Worm (Caenorhabditis elegans) whole organism, L1 larva: ENCODE measurements around the gene H12D21.9.
A peak's percentile ranks its signal among the peaks of the same experiment; 100 is the strongest.

Experiments used
- ama-1 ChIP-seq: fragments of 150-350 bp; optimal IDR thresholded peaks from 2 replicates; lab custom pipeline; 2014
- ceh-8 ChIP-seq: fragments of 200-800 bp; sonication (Bioruptor generic); optimal IDR thresholded peaks from 2 replicates; lab custom pipeline; 2018; ENCODE audit warnings: mild to moderate bottlenecking, missing genetic modification characterization, moderate library complexity, missing compliant biosample characterization
- ceh-82 ChIP-seq, 3 experiments: fragments of 150-350 bp in 1 of 3; sonication (generic microtip) in 2 of 3; optimal IDR thresholded peaks; 2 replicates each; lab custom pipeline; 2014 to 2017; ENCODE audit warnings: missing biosample characterization in 3 of 3, missing genetic modification characterization in 3 of 3
- ceh-88 ChIP-seq: fragments of 200-800 bp; sonication (Bioruptor generic); IDR thresholded peaks from 2 replicates; pipeline ENCODE4 v1.3.6; 2022; ENCODE audit warnings: missing genetic modification characterization, missing compliant biosample characterization
- ces-1 ChIP-seq: fragments of 150-350 bp; optimal IDR thresholded peaks from 2 replicates; lab custom pipeline; 2014; ENCODE audit warnings: missing biosample characterization, missing genetic modification reagents, missing genetic modification characterization
- efl-1 ChIP-seq, 4 experiments: fragments of 150-350 bp; optimal IDR thresholded peaks in 3 of 4; peaks in 1 of 4; 1 replicate in 1 of 4; 2 replicates in 3 of 4; lab custom pipeline; 2014; ENCODE audit warnings: missing biosample characterization in 2 of 4, missing genetic modification characterization in 2 of 4, missing genetic modification reagents in 2 of 4
- egl-13 ChIP-seq: sonication (generic microtip); optimal IDR thresholded peaks from 2 replicates; lab custom pipeline; 2016; ENCODE audit warnings: missing genotype, missing genetic modification reagents, missing genetic modification characterization, missing compliant biosample characterization
- elt-2 ChIP-seq: sonication (generic microtip); optimal IDR thresholded peaks from 2 replicates; lab custom pipeline; 2016; ENCODE audit warnings: missing genetic modification characterization, mild to moderate bottlenecking, inconsistent platforms, missing compliant biosample characterization, missing genetic modification reagents
- elt-3 ChIP-seq, 6 experiments: fragments of 150-350 bp in 1 of 6; sonication (generic microtip); optimal IDR thresholded peaks; 2 replicates each; lab custom pipeline; 2017 to 2018; ENCODE audit warnings: missing biosample characterization in 6 of 6, missing genetic modification characterization in 6 of 6, inconsistent platforms in 1 of 6
- ets-5 ChIP-seq: fragments of 200-800 bp; sonication (Bioruptor generic); IDR thresholded peaks from 2 replicates; pipeline ENCODE4 v1.3.6; 2022; ENCODE audit warnings: missing genetic modification characterization, missing compliant biosample characterization
- fkh-10 ChIP-seq: sonication (generic microtip); optimal IDR thresholded peaks from 2 replicates; lab custom pipeline; 2017; ENCODE audit warnings: missing biosample characterization, missing genetic modification reagents, missing genetic modification characterization
- grh-1 ChIP-seq: fragments of 200-800 bp; sonication (Bioruptor generic); IDR thresholded peaks from 2 replicates; pipeline ENCODE4 v1.3.6; 2022; ENCODE audit warnings: missing genetic modification reagents, missing genetic modification characterization, missing compliant biosample characterization
- irx-1 ChIP-seq: sonication (generic microtip); optimal IDR thresholded peaks from 2 replicates; lab custom pipeline; 2016; ENCODE audit warnings: missing genetic modification characterization, missing compliant biosample characterization
- isw-1 ChIP-seq: fragments of 200-800 bp; sonication (Bioruptor generic); IDR thresholded peaks from 2 replicates; pipeline ENCODE4 v1.3.6; 2022; ENCODE audit warnings: missing genetic modification characterization, missing compliant biosample characterization
- jun-1 ChIP-seq: fragments of 150-350 bp; optimal IDR thresholded peaks from 2 replicates; lab custom pipeline; 2014; ENCODE audit warnings: missing biosample characterization, missing genetic modification reagents, missing genetic modification characterization
- lin-14 ChIP-seq: fragments of 200-800 bp; sonication (Bioruptor generic); optimal IDR thresholded peaks from 2 replicates; lab custom pipeline; 2018; ENCODE audit warnings: mild to moderate bottlenecking, missing genetic modification characterization, moderate library complexity, missing compliant biosample characterization
- lin-35 ChIP-seq, 2 experiments: fragments of 150-350 bp; optimal IDR thresholded peaks; 2 replicates each; lab custom pipeline; 2014; ENCODE audit warnings: missing biosample characterization in 2 of 2, missing genetic modification characterization in 2 of 2, missing genetic modification reagents in 2 of 2
- lin-39 ChIP-seq: fragments of 150-350 bp; optimal IDR thresholded peaks from 2 replicates; lab custom pipeline; 2014; ENCODE audit warnings: missing biosample characterization, missing genetic modification reagents, missing genetic modification characterization
- mdl-1 ChIP-seq, 2 experiments: fragments of 150-350 bp; optimal IDR thresholded peaks; 2 replicates each; lab custom pipeline; 2014 to 2017; ENCODE audit warnings: missing biosample characterization in 2 of 2, missing genetic modification characterization in 2 of 2, inconsistent platforms in 1 of 2
- mep-1 ChIP-seq: fragments of 150-350 bp; optimal IDR thresholded peaks from 2 replicates; lab custom pipeline; 2014; ENCODE audit warnings: missing biosample characterization, missing genetic modification characterization
- nhr-20 ChIP-seq: sonication (generic microtip); optimal IDR thresholded peaks from 2 replicates; lab custom pipeline; 2016; ENCODE audit warnings: mild to moderate bottlenecking, missing genetic modification characterization, missing compliant biosample characterization
- nhr-237 ChIP-seq: fragments of 150-350 bp; optimal IDR thresholded peaks from 2 replicates; lab custom pipeline; 2014; ENCODE audit warnings: missing biosample characterization, missing genetic modification characterization
- nhr-28 ChIP-seq: fragments of 150-350 bp; optimal IDR thresholded peaks from 2 replicates; lab custom pipeline; 2014; ENCODE audit warnings: missing biosample characterization, missing genetic modification characterization
- nhr-47 ChIP-seq: sonication (generic microtip); optimal IDR thresholded peaks from 2 replicates; lab custom pipeline; 2016; ENCODE audit warnings: mild to moderate bottlenecking, missing genetic modification characterization, moderate library complexity, missing compliant biosample characterization
- nhr-71 ChIP-seq: sonication (generic microtip); optimal IDR thresholded peaks from 2 replicates; lab custom pipeline; 2016; ENCODE audit warnings: mild to moderate bottlenecking, missing genetic modification characterization, moderate library complexity, missing compliant biosample characterization
- nhr-76 ChIP-seq: sonication (generic microtip); optimal IDR thresholded peaks from 2 replicates; lab custom pipeline; 2017; ENCODE audit warnings: missing biosample characterization, missing genetic modification characterization
- nhr-77 ChIP-seq: fragments of 150-350 bp; optimal IDR thresholded peaks from 2 replicates; lab custom pipeline; 2014; ENCODE audit warnings: missing biosample characterization, missing genetic modification characterization
- nhr-84 ChIP-seq: sonication (generic microtip); optimal IDR thresholded peaks from 2 replicates; lab custom pipeline; 2017; ENCODE audit warnings: missing biosample characterization, missing genetic modification characterization
- nhr-90 ChIP-seq: sonication (generic microtip); optimal IDR thresholded peaks from 2 replicates; lab custom pipeline; 2016; ENCODE audit warnings: mild to moderate bottlenecking, missing genetic modification characterization, missing compliant biosample characterization; ENCODE audit not compliant: poor library complexity
- pag-3 ChIP-seq: sonication (generic microtip); optimal IDR thresholded peaks from 2 replicates; lab custom pipeline; 2017; ENCODE audit warnings: missing genetic modification characterization, mild to moderate bottlenecking, missing compliant biosample characterization, antibody characterized with exemption, borderline replicate concordance; ENCODE audit not compliant: insufficient read depth
- pax-3 ChIP-seq: fragments of 200-800 bp; sonication (Bioruptor generic); optimal IDR thresholded peaks from 2 replicates; lab custom pipeline; 2018; ENCODE audit warnings: mild to moderate bottlenecking, missing genetic modification characterization, moderate library complexity, missing compliant biosample characterization
- pqm-1 ChIP-seq: sonication (generic microtip); optimal IDR thresholded peaks from 3 replicates; lab custom pipeline; 2017; ENCODE audit warnings: missing biosample characterization, missing genetic modification characterization
- rnt-1 ChIP-seq: sonication (generic microtip); optimal IDR thresholded peaks from 2 replicates; lab custom pipeline; 2016; ENCODE audit warnings: mild to moderate bottlenecking, missing genetic modification characterization, moderate library complexity, missing compliant biosample characterization
- snpc-4 ChIP-seq: fragments of 150-350 bp; optimal IDR thresholded peaks from 2 replicates; lab custom pipeline; 2014; ENCODE audit warnings: missing biosample characterization, missing genetic modification characterization
- sox-4 ChIP-seq: sonication (generic microtip); optimal IDR thresholded peaks from 2 replicates; lab custom pipeline; 2016; ENCODE audit warnings: missing genetic modification characterization, missing compliant biosample characterization
- unc-86 ChIP-seq: sonication (generic microtip); optimal IDR thresholded peaks from 2 replicates; lab custom pipeline; 2016; ENCODE audit warnings: missing genetic modification characterization, missing compliant biosample characterization
- unc-98 ChIP-seq: fragments of 200-800 bp; sonication (Bioruptor generic); IDR thresholded peaks from 2 replicates; pipeline ENCODE4 v1.3.6; 2022; ENCODE audit warnings: missing genetic modification characterization, missing compliant biosample characterization
- ztf-11 ChIP-seq, 2 experiments: sonication (generic microtip); optimal IDR thresholded peaks; 2 replicates each; lab custom pipeline; 2016 to 2017; ENCODE audit warnings: missing genetic modification characterization in 2 of 2, missing biosample characterization in 1 of 2, missing compliant biosample characterization in 1 of 2
- ztf-4 ChIP-seq: fragments of 150-350 bp; optimal IDR thresholded peaks from 2 replicates; lab custom pipeline; 2014; ENCODE audit warnings: missing biosample characterization, missing genetic modification characterization

The H12D21.9 gene

DNA sequence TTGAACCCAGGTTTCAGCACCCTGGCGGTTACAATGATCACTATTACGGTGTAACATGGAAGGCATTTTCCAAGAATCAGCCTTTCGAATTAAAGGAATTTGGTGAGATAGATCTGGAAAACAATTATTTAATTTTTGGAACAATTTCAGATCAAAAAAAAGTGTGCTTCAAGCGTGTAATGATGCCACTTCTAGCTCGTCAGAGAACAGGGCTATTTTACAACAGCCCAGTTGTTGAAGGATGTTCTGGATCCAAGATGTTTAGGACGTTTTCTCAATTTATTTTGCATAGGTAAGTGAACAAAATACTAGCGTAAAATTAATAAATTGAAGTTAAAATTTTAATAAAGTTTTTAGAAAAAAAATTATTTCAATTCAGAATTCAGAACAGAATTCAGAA lies 8.4 kb downstream of the H12D21.9 start:
- TF ChIP-seq nhr-20 (tag; lab: Kevin White, UChicago) (no peak), nhr-76 (tag; lab: Kevin White, UChicago) (no peak), unc-86 (no peak), nhr-71 (tag; lab: Kevin White, UChicago) (no peak), ceh-88 (no peak), grh-1 (GFP tag; lab: Robert Waterston, UW) (no peak), ceh-8 (GFP tag; lab: Kevin White, UChicago) (no peak), ces-1 (GFP tag; lab: Kevin White, UChicago) (no peak), egl-13 (tag; lab: Kevin White, UChicago) (no peak), sox-4 (tag; lab: Kevin White, UChicago) (no peak), jun-1 (tag; lab: Kevin White, UChicago) (no peak), pag-3 (tag; lab: Kevin White, UChicago) (no peak)

DNA sequence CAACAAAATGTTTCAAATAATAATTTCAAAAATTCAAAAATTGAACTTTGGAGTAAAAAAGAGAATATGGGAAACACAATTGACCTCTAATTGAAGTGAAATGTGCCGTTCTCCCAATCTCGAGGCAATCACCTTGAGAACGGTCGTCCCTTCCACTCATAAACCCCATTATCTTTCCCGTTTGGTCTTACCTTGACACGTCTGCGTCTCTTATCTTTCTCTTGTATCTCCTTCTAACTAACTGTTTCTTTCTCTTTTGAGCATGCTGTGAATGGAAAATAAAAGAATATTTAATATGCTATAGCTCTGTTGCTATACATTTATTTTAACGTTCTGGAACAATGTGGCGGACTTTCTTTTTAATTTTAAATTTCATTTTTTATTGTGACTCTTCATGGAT lies 9.7 kb downstream of the H12D21.9 start, which contains the start of gene H12D21.10:
Gene H12D21.10, plus strand, starts transcription at position 260 of the 400 bp plus-strand sequence.
- TF ChIP-seq lin-14 (GFP tag; lab: Kevin White, UChicago) (peak; percentile 61), ama-1 (lab: Kevin White, UChicago) (no peak)

DNA sequence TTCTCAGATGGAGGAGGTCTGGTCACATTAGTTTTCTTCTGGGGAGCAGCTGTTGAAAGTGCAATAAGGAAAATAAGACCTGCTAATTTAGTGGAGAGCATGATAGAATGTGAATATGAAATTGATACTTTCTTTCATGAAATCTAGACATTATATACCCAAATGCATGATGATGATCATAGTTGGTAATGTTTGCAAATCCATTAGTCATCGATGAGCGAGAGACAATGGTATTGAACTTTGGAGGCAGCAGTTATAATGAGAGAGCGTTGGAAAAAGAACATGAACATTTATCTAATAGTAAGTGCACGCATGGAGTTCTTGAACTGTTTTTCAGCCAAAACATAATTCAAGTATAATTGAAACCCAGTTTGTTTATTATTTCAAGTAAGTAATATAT lies 11.5 kb downstream of the H12D21.9 start, which contains the start of gene H12D21.6:
Gene H12D21.6, minus strand, starts transcription at position 101 of the 400 bp plus-strand sequence.
- TF ChIP-seq nhr-90 (tag; lab: Kevin White, UChicago) (no peak), nhr-237 (tag; lab: Kevin White, UChicago) (no peak), nhr-77 (tag; lab: Kevin White, UChicago) (no peak), nhr-47 (no peak), pqm-1 (no peak), ceh-82 (tag; optimal IDR thresholded peaks at IDR 0.05; lab: Kevin White, UChicago) (no peak), elt-3 (tag; optimal IDR thresholded peaks at IDR 0.05; lab: Kevin White, UChicago) (no peak)

DNA sequence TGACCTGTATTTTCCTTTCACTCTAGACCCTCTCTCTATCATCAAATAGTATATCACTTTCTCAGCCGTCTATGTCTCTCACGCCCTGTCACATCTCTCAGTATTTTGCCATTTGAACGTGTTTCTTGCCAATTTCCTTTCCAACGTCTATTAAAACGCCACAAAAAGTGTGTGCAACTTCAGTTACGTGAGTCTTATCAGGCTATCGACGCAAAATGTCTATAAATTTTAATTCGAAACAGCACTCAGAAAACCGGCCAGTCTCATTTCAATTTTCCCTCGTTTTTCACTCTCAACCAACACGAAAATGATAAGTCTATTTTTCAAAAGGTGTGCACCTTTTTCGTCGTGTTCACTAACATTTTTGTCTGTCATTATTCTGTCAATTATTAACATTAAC lies 13.7 kb downstream of the H12D21.9 start, which contains the start of gene mpst-3:
Gene mpst-3, plus strand, starts transcription at position 91 of the 400 bp plus-strand sequence.
- TF ChIP-seq mep-1: no peak
- peak in 1 of 2 experiments; percentile 32 for TF ChIP-seq lin-35 (GFP tag; optimal IDR thresholded peaks at IDR 0.05; lab: Kevin White, UChicago)
- no peak for TF ChIP-seq efl-1 (optimal IDR thresholded peaks at IDR 0.05; lab: Kevin White, UChicago)
- TF ChIP-seq efl-1 (GFP tag; optimal IDR thresholded peaks at IDR 0.05 in 1 of 2; lab: Kevin White, UChicago): peak in 1 of 2 experiments; percentile 89
- TF ChIP-seq snpc-4 (tag; lab: Kevin White, UChicago): no peak
- TF ChIP-seq lin-14 (GFP tag; lab: Kevin White, UChicago): peak; percentile 37
- TF ChIP-seq ceh-88: no peak
- TF ChIP-seq ztf-11 (tag; optimal IDR thresholded peaks at IDR 0.05; lab: Kevin White, UChicago): no peak
- no peak for TF ChIP-seq jun-1 (tag; lab: Kevin White, UChicago)
- TF ChIP-seq elt-2 (tag; lab: Kevin White, UChicago): peak; percentile 71
- no peak for TF ChIP-seq sox-4 (tag; lab: Kevin White, UChicago)
- no peak for TF ChIP-seq nhr-237 (tag; lab: Kevin White, UChicago)
- TF ChIP-seq pqm-1: peak; percentile 30
- TF ChIP-seq nhr-90 (tag; lab: Kevin White, UChicago): peak; percentile 1
- no peak for TF ChIP-seq pax-3
- peak in 1 of 3 experiments; percentile 11 for TF ChIP-seq ceh-82 (tag; optimal IDR thresholded peaks at IDR 0.05; lab: Kevin White, UChicago)

DNA sequence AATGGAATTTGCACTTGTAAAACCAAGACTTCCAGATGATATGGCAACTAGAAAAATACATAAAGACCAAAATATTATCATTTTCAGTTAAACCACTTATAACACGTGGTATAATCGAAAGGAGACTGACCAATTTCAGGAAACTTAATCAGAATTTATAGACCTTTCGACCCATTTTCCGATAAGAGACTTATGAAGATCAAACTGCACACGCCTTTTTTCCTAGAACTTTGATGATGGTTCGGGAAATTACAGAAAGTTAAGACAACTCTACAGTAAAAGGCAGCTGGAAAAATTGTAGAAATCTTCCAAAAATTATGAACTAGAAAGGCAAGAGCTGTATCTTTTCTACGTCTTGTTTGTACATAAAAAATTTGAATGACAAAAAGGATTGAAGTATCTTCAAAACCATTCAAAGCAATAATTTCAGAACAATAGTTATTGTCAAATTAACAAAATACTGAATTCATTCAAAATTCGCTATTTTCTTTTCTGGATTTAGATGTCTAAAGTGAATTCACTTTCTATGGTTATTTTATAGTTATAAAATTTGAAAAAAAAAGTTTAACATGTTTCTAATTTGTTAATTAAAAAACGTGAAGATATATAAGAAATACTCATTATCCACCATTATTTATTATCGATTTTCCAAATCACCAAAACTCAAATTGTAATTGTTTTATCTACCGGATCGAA lies 15.8 kb downstream of the H12D21.9 start, which contains the start of the genes mpst-2 and H12D21.5:
Gene mpst-2, minus strand, starts transcription at position 101 of the 696 bp plus-strand sequence.
Gene H12D21.5, plus strand, starts transcription at position 646 of the 696 bp plus-strand sequence.
- TF ChIP-seq isw-1 (GFP tag; lab: Robert Waterston, UW) (no peak), pqm-1 (no peak), ets-5 (no peak), rnt-1 (no peak), fkh-10 (no peak), mdl-1 (tag; optimal IDR thresholded peaks at IDR 0.05; lab: Kevin White, UChicago) (no peak), ztf-4 (tag; lab: Kevin White, UChicago) (no peak), lin-39 (no peak), nhr-84 (tag; lab: Kevin White, UChicago) (no peak), unc-98 (no peak), irx-1 (no peak), egl-13 (tag; lab: Kevin White, UChicago) (no peak), jun-1 (tag; lab: Kevin White, UChicago) (no peak), nhr-28 (tag; lab: Kevin White, UChicago) (no peak)
- TF ChIP-seq, all 84 proteins: peak for 0
